Worm (Caenorhabditis elegans): ENCODE results near the gene W03B1.5.

Gene W03B1.5

DNA sequence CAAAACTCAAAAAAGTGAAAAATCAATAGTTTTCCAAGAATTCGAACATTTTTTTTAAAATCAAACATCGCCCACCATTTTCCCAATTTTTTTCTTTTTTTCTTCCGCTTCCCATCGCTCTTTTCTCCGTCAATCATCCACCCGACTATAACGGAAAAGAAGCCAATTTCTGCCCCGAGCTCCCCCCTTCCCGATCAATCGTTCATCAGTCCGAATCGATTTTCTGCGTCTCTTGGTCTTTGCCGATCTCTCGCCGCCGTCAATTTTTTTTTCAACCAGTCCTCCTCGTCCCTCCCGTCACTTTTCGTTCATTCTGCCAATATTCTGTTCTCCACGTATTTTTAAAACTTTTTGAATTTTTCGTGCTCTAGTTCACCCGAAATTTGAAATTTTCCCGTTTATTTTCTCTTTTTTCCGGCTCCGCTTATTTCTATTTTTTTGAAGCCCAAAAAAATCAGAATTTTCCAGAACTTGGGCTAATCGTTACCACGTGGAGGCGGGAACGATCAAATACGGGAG, 45.8 kb downstream of the W03B1.5 start, which contains the start of gene ell-1:
Gene ell-1, plus strand, starts transcription at position 469 of the 519 bp plus-strand sequence.
- TF ChIP-seq unc-120 (tag; optimal IDR thresholded peaks at IDR 0.05; ENCODE audit: poor library complexity, severe bottlenecking) (no peak), flh-1 (GFP tag; optimal IDR thresholded peaks at IDR 0.05) (no peak), tbx-8 (GFP tag; optimal IDR thresholded peaks at IDR 0.05) (no peak), mls-2 (tag; optimal IDR thresholded peaks at IDR 0.05) (no peak), nhr-237 (tag; optimal IDR thresholded peaks at IDR 0.05) (no peak), lin-32 (GFP tag; optimal IDR thresholded peaks at IDR 0.05) (no peak), M03D4.4 (tag; optimal IDR thresholded peaks at IDR 0.05) (no peak), mab-5 (tag; optimal IDR thresholded peaks at IDR 0.05) (no peak)

ce11 chrIV:4395555-4395954, 47.3 kb downstream of the W03B1.5 start:
- TF ChIP-seq nhr-12 (tag; optimal IDR thresholded peaks at IDR 0.05) (no peak), ham-2 (GFP tag; optimal IDR thresholded peaks at IDR 0.05) (no peak), elt-3 (tag; optimal IDR thresholded peaks at IDR 0.05) (no peak), snpc-4 (tag; optimal IDR thresholded peaks at IDR 0.05) (no peak), nhr-237 (tag; optimal IDR thresholded peaks at IDR 0.05) (no peak), lsy-2 (tag; optimal IDR thresholded peaks at IDR 0.05) (no peak), blmp-1 (tag; optimal IDR thresholded peaks at IDR 0.05) (no peak), ceh-43 (GFP tag; optimal IDR thresholded peaks at IDR 0.05) (no peak), zip-8 (tag; optimal IDR thresholded peaks at IDR 0.05) (no peak), ces-1 (GFP tag; optimal IDR thresholded peaks at IDR 0.05) (no peak), nhr-2 (tag; optimal IDR thresholded peaks at IDR 0.05) (no peak), nhr-76 (tag; optimal IDR thresholded peaks at IDR 0.05) (no peak), drap-1 (GFP tag; optimal IDR thresholded peaks at IDR 0.05) (no peak), lin-32 (GFP tag; optimal IDR thresholded peaks at IDR 0.05) (no peak), elt-1 (tag; optimal IDR thresholded peaks at IDR 0.05; ENCODE audit: borderline replicate concordance, insufficient read depth) (no peak), sem-2 (GFP tag; optimal IDR thresholded peaks at IDR 0.05) (no peak), sptf-1 (tag; optimal IDR thresholded peaks at IDR 0.05) (no peak), unc-62 (GFP tag; optimal IDR thresholded peaks at IDR 0.05) (no peak)

ce11 chrIV:4396052-4396821, 48.0 kb downstream of the W03B1.5 start:
- TF ChIP-seq lin-32 (GFP tag; optimal IDR thresholded peaks at IDR 0.05) (no peak), unc-120 (tag; optimal IDR thresholded peaks at IDR 0.05; ENCODE audit: poor library complexity, severe bottlenecking) (no peak), ceh-43 (GFP tag; optimal IDR thresholded peaks at IDR 0.05) (no peak), elt-3 (tag; optimal IDR thresholded peaks at IDR 0.05) (no peak), ham-2 (GFP tag; optimal IDR thresholded peaks at IDR 0.05) (no peak), ztf-11 (tag; optimal IDR thresholded peaks at IDR 0.05) (no peak), sem-2 (GFP tag; optimal IDR thresholded peaks at IDR 0.05) (no peak), cnd-1 (tag; optimal IDR thresholded peaks at IDR 0.05) (no peak), drap-1 (GFP tag; optimal IDR thresholded peaks at IDR 0.05) (no peak), mab-5 (tag; optimal IDR thresholded peaks at IDR 0.05) (no peak), M03D4.4 (tag; optimal IDR thresholded peaks at IDR 0.05) (no peak), nhr-237 (tag; optimal IDR thresholded peaks at IDR 0.05) (no peak)

DNA sequence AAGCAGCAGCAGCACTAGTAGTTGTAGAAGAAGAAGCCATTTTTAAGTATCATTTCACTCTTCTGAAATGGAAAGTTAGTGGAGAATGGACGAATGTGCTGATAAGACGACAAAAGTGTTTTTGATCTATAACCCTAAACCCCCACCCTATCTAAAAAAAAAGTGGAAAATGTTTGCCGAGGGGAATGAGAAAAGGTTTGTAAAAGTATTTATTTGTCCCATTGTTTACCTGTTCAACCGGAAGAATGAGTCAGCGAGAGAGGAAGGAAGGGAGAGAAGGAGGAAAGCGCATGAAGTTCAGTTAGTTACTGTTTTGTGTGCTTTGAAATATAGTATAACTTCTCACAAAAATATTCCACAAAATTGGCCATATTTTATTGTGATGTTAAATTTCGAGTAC, 48.9 kb downstream of the W03B1.5 start:
- TF ChIP-seq elt-3 (tag; optimal IDR thresholded peaks at IDR 0.05) (no peak), nhr-76 (tag; optimal IDR thresholded peaks at IDR 0.05) (no peak), ces-1 (GFP tag; optimal IDR thresholded peaks at IDR 0.05) (no peak), lsy-2 (tag; optimal IDR thresholded peaks at IDR 0.05) (no peak), mls-2 (tag; optimal IDR thresholded peaks at IDR 0.05) (no peak), ceh-83 (GFP tag; optimal IDR thresholded peaks at IDR 0.05) (no peak), nhr-28 (tag; optimal IDR thresholded peaks at IDR 0.05) (no peak), unc-120 (tag; optimal IDR thresholded peaks at IDR 0.05; ENCODE audit: poor library complexity, severe bottlenecking) (no peak), bed-3 (GFP tag; optimal IDR thresholded peaks at IDR 0.05) (no peak), drap-1 (GFP tag; optimal IDR thresholded peaks at IDR 0.05) (no peak), zip-8 (tag; optimal IDR thresholded peaks at IDR 0.05) (no peak)

DNA sequence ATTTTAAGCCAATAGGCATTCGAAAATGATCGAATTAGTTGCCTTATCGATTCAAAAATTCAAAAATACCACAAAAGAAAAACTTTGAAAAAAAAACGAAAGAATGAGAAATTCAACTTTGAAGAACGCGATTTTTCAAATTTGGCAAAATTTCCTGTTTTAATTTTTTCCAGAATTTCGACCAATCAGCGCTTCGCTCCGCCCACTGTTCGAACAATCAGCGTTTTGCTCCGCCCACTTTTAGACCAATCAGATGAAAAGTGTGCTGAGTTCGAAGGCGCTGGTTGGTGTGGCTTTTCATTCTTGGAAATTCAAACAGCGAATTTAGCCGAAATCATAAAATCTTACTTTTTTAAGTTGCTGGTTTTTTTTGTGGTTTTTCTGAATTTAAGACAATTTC, 49.3 kb downstream of the W03B1.5 start:
- TF ChIP-seq M03D4.4 (tag; optimal IDR thresholded peaks at IDR 0.05) (no peak), sem-2 (GFP tag; optimal IDR thresholded peaks at IDR 0.05) (no peak), hlh-1 (tag; optimal IDR thresholded peaks at IDR 0.05) (no peak), mep-1 (tag; optimal IDR thresholded peaks at IDR 0.05) (no peak), ceh-39 (tag; optimal IDR thresholded peaks at IDR 0.05) (no peak), lsy-2 (tag; optimal IDR thresholded peaks at IDR 0.05) (no peak)

Measured in whole organism, mixed stage, embryonic.